Worm (Caenorhabditis elegans) whole organism, mixed stage, embryonic: Measurements from ENCODE around the gene C15H7.4.

ENCODE experiments used
- elt-3 ChIP-seq: fragments of 150-350 bp; optimal IDR thresholded peaks from 2 replicates; lab custom pipeline; 2014; ENCODE audit warnings: missing biosample characterization, missing genetic modification characterization
- nhr-237 ChIP-seq: fragments of 150-350 bp; optimal IDR thresholded peaks from 2 replicates; lab custom pipeline; 2014; ENCODE audit warnings: missing biosample characterization, missing genetic modification characterization
- ztf-11 ChIP-seq: fragments of 150-350 bp; optimal IDR thresholded peaks from 2 replicates; lab custom pipeline; 2014; ENCODE audit warnings: missing biosample characterization, missing genetic modification characterization

- TF ChIP-seq nhr-237 (tag; lab: Kevin White, UChicago) (no peak), elt-3 (tag; lab: Kevin White, UChicago) (no peak), ztf-11 (no peak)
Measured at ce11 chrIII:9642110-9642509, 13.6 kb downstream of the C15H7.4 start.
